Worm (Caenorhabditis elegans) whole organism, mixed stage, embryonic: Measurements from ENCODE around the gene C16C8.25.

ENCODE experiments used
- M03D4.4 ChIP-seq: sonication (generic microtip); optimal IDR thresholded peaks from 2 replicates; lab custom pipeline; 2017; ENCODE audit warnings: mild to moderate bottlenecking, missing genetic modification characterization, missing compliant biosample characterization
- bed-3 ChIP-seq: fragments of 200-800 bp; sonication (Bioruptor generic); optimal IDR thresholded peaks from 3 replicates; lab custom pipeline; 2018; ENCODE audit warnings: mild to moderate bottlenecking, missing genetic modification characterization, moderate library complexity, missing compliant biosample characterization
- blmp-1 ChIP-seq: fragments of 150-350 bp; optimal IDR thresholded peaks from 2 replicates; lab custom pipeline; 2014; ENCODE audit warnings: missing biosample characterization, missing genetic modification characterization
- ceh-39 ChIP-seq: fragments of 150-350 bp; optimal IDR thresholded peaks from 2 replicates; lab custom pipeline; 2014; ENCODE audit warnings: missing biosample characterization, missing genetic modification characterization
- ceh-43 ChIP-seq: fragments of 200-800 bp; sonication (Bioruptor generic); optimal IDR thresholded peaks from 2 replicates; lab custom pipeline; 2018; ENCODE audit warnings: mild to moderate bottlenecking, missing genetic modification characterization, moderate library complexity, missing compliant biosample characterization
- ceh-83 ChIP-seq: fragments of 200-800 bp; sonication (Bioruptor generic); optimal IDR thresholded peaks from 2 replicates; lab custom pipeline; 2018; ENCODE audit warnings: mild to moderate bottlenecking, missing genetic modification characterization, missing compliant biosample characterization
- ces-1 ChIP-seq: fragments of 150-350 bp; optimal IDR thresholded peaks from 2 replicates; lab custom pipeline; 2014; ENCODE audit warnings: missing biosample characterization, missing genetic modification reagents, missing genetic modification characterization
- cnd-1 ChIP-seq: fragments of 200-800 bp; sonication (Bioruptor generic); optimal IDR thresholded peaks from 2 replicates; lab custom pipeline; 2018; ENCODE audit warnings: mild to moderate bottlenecking, missing genetic modification characterization, missing compliant biosample characterization
- drap-1 ChIP-seq: fragments of 200-800 bp; sonication (Bioruptor generic); optimal IDR thresholded peaks from 3 replicates; lab custom pipeline; 2018; ENCODE audit warnings: mild to moderate bottlenecking, missing genetic modification characterization, missing compliant biosample characterization
- elt-1 ChIP-seq: sonication (generic microtip); optimal IDR thresholded peaks from 2 replicates; lab custom pipeline; 2017; ENCODE audit warnings: missing genetic modification characterization, mild to moderate bottlenecking, missing compliant biosample characterization, antibody characterized with exemption, moderate library complexity, borderline replicate concordance; ENCODE audit not compliant: insufficient read depth
- elt-3 ChIP-seq: fragments of 150-350 bp; optimal IDR thresholded peaks from 2 replicates; lab custom pipeline; 2014; ENCODE audit warnings: missing biosample characterization, missing genetic modification characterization
- flh-1 ChIP-seq: fragments of 200-800 bp; sonication (Bioruptor generic); optimal IDR thresholded peaks from 2 replicates; lab custom pipeline; 2018; ENCODE audit warnings: mild to moderate bottlenecking, missing genetic modification characterization, moderate library complexity, missing compliant biosample characterization
- ham-2 ChIP-seq: fragments of 200-800 bp; sonication (Bioruptor generic); optimal IDR thresholded peaks from 2 replicates; lab custom pipeline; 2018; ENCODE audit warnings: mild to moderate bottlenecking, missing genetic modification characterization, missing compliant biosample characterization
- hlh-1 ChIP-seq: fragments of 150-350 bp; optimal IDR thresholded peaks from 2 replicates; lab custom pipeline; 2014; ENCODE audit warnings: missing biosample characterization, missing genetic modification reagents, missing genetic modification characterization
- lin-32 ChIP-seq: fragments of 200-800 bp; sonication (Bioruptor generic); optimal IDR thresholded peaks from 2 replicates; lab custom pipeline; 2018; ENCODE audit warnings: mild to moderate bottlenecking, missing genetic modification characterization, missing compliant biosample characterization
- lsy-2 ChIP-seq: fragments of 150-350 bp; optimal IDR thresholded peaks from 2 replicates; lab custom pipeline; 2014; ENCODE audit warnings: missing biosample characterization, missing genetic modification characterization
- mab-5 ChIP-seq: fragments of 150-350 bp; optimal IDR thresholded peaks from 2 replicates; lab custom pipeline; 2014; ENCODE audit warnings: missing biosample characterization, missing genetic modification characterization
- mep-1 ChIP-seq: fragments of 150-350 bp; optimal IDR thresholded peaks from 2 replicates; lab custom pipeline; 2017; ENCODE audit warnings: missing biosample characterization, missing genetic modification reagents, missing genetic modification characterization, inconsistent platforms
- nhr-2 ChIP-seq: fragments of 150-350 bp; optimal IDR thresholded peaks from 2 replicates; lab custom pipeline; 2014; ENCODE audit warnings: missing biosample characterization, missing genetic modification characterization
- nhr-237 ChIP-seq: fragments of 150-350 bp; optimal IDR thresholded peaks from 2 replicates; lab custom pipeline; 2014; ENCODE audit warnings: missing biosample characterization, missing genetic modification characterization
- nhr-28 ChIP-seq: fragments of 150-350 bp; optimal IDR thresholded peaks from 2 replicates; lab custom pipeline; 2014; ENCODE audit warnings: missing biosample characterization, missing genetic modification characterization
- pha-4 ChIP-seq: fragments of 150-350 bp; optimal IDR thresholded peaks from 2 replicates; lab custom pipeline; 2018; ENCODE audit warnings: missing biosample characterization, missing genetic modification reagents, missing genetic modification characterization
- sptf-1 ChIP-seq: sonication (generic microtip); optimal IDR thresholded peaks from 2 replicates; lab custom pipeline; 2017; ENCODE audit warnings: mild to moderate bottlenecking, missing genetic modification characterization, moderate library complexity, missing compliant biosample characterization
- tbx-8 ChIP-seq: fragments of 200-800 bp; sonication (Bioruptor generic); optimal IDR thresholded peaks from 2 replicates; lab custom pipeline; 2018; ENCODE audit warnings: mild to moderate bottlenecking, missing genetic modification characterization, moderate library complexity, missing compliant biosample characterization
- unc-120 ChIP-seq: sonication (generic microtip); optimal IDR thresholded peaks from 2 replicates; lab custom pipeline; 2017; ENCODE audit warnings: missing genetic modification characterization, missing compliant biosample characterization; ENCODE audit not compliant: poor library complexity, severe bottlenecking
- unc-39 ChIP-seq: fragments of 150-350 bp; optimal IDR thresholded peaks from 2 replicates; lab custom pipeline; 2014; ENCODE audit warnings: missing biosample characterization, missing genetic modification characterization
- zip-8 ChIP-seq: fragments of 150-350 bp; optimal IDR thresholded peaks from 2 replicates; lab custom pipeline; 2014; ENCODE audit warnings: missing biosample characterization, missing genetic modification characterization
- ztf-11 ChIP-seq: fragments of 150-350 bp; optimal IDR thresholded peaks from 2 replicates; lab custom pipeline; 2014; ENCODE audit warnings: missing biosample characterization, missing genetic modification characterization

C16C8.25 gene

DNA sequence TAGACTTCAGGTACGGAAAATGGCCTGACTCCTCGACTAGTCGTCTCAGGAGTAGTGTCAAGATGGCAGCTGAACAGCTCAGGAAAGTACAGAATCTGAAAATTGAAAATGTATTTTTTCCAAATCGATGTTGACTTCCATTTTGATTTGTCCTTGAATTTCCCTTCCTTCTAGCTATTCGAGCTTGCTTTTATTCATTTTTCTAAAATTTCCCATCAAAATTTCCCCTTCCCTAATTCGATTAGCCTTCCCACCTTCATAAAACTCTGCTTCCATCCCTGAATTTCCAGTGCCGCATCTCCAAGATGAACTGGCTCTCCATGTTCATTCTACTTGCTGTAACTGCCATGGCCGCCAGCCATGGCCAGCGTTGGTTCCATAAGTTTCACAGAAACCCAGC is 23.8 kb downstream of the C16C8.25 start, which contains the start of gene Y49F6B.6:
Gene Y49F6B.6 (plus strand): TSS at position 301 of the 400 bp plus-strand sequence.
- TF ChIP-seq elt-1 (no peak), ceh-39 (tag; lab: Kevin White, UChicago) (no peak), lsy-2 (tag; lab: Kevin White, UChicago) (no peak), unc-120 (tag; lab: Kevin White, UChicago) (no peak), cnd-1 (no peak), ham-2 (GFP tag; lab: Kevin White, UChicago) (no peak), bed-3 (GFP tag; lab: Kevin White, UChicago) (no peak), zip-8 (no peak), tbx-8 (GFP tag; lab: Kevin White, UChicago) (no peak), mab-5 (tag; lab: Kevin White, UChicago) (no peak), drap-1 (GFP tag; lab: Kevin White, UChicago) (no peak)
- TF ChIP-seq, all 35 proteins: peak for 0

DNA sequence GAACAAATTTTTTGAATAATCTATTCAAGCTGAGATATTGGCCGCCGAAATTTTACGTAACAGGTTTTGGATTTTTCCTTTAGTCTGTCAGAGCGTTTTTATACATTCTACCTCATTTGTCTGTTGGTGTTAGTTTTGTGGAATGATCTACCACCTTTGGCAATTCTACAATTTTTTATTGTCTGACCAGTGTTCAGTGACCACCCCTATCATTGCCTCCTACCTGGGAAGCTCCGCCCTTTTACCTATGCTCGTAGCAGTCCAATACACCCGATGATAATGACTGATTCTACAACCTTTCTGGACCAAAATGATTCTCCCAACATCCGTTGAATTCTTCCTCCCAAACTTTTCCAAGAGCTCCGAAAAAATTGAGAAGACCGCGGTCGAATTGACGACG is 24.7 kb downstream of the C16C8.25 start, which contains the start of gene sdz-32:
Gene sdz-32 (plus strand): TSS at position 301 of the 400 bp plus-strand sequence.
- TF ChIP-seq elt-3 (tag; lab: Kevin White, UChicago) (no peak), ham-2 (GFP tag; lab: Kevin White, UChicago) (no peak), nhr-237 (no peak)

DNA sequence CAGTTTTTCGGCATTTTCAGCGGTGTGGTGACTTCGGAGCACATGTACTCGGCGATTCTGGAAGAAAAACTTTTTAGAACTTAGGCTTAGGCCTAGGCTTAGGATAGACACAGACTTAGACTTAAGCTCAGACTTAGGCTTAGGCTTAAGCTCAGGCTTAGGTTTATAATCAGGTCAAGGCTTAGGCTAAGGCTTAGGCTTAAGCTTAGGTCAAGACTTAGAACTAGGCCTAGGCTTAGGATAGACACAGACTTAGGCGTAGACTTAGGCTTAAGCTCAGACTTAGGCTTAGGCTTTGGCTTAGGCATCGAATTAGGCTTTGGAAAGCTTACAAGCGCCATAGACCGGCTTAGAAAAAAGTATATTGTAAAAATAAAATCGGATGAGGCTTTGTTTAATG is 27.5 kb downstream of the C16C8.25 start:
- TF ChIP-seq mab-5 (tag; lab: Kevin White, UChicago): no peak
- no peak for TF ChIP-seq bed-3 (GFP tag; lab: Kevin White, UChicago)
- no peak for TF ChIP-seq nhr-28 (tag; lab: Kevin White, UChicago)
- TF ChIP-seq ceh-83 (GFP tag; lab: Kevin White, UChicago): no peak
- TF ChIP-seq ces-1 (GFP tag; lab: Kevin White, UChicago): no peak
- TF ChIP-seq M03D4.4 (tag; lab: Kevin White, UChicago): no peak
- TF ChIP-seq nhr-2 (tag; lab: Kevin White, UChicago): no peak

DNA sequence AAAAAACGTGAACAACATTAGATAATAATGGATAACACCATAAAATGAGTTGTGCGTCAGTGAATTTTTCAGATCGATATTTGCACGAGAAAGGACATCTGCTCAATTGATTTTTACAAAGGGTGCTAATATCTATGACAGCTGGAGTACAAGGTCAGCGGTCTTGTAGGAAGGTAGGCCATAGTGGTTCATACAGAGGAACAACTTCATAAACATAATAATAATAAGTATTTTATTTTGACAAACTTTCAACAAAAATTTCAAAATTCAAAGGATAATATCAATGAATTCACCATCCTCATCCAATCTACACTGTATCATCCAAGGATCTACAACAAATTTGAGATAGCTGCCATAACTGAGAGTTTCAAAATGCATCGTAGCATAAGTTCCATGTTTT is 28.1 kb downstream of the C16C8.25 start, which contains the start of gene fbxb-104:
Gene fbxb-104 (minus strand): TSS at position 101 of the 400 bp plus-strand sequence.
- TF ChIP-seq nhr-2 (tag; lab: Kevin White, UChicago) (no peak), ztf-11 (no peak), drap-1 (GFP tag; lab: Kevin White, UChicago) (no peak), lin-32 (GFP tag; lab: Kevin White, UChicago) (no peak), ces-1 (GFP tag; lab: Kevin White, UChicago) (no peak), flh-1 (no peak), elt-3 (tag; lab: Kevin White, UChicago) (no peak), sptf-1 (tag; lab: Kevin White, UChicago) (no peak), pha-4 (tag; lab: Kevin White, UChicago) (no peak), hlh-1 (tag; lab: Kevin White, UChicago) (no peak), cnd-1 (no peak), unc-39 (no peak), M03D4.4 (tag; lab: Kevin White, UChicago) (no peak)

DNA sequence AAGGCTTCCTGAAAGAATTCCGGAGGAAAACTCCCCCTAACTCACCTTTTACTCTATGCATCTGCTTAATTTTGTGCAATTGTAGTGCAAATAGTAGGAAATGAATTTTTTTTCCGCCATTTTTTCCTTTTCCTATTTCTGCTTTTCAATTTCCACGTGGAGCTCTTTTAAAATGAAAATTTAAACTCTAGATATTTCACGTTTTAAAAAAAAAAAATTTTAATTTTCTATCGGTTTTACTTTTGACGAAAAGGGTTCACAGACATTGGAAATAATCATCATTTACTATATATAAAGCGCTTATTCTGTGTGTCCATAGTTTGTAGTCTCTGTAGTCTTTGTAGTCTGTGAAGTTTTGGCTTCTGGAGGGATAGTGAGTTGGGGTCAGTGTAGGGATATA is 32.6 kb downstream of the C16C8.25 start, which contains the start of gene Y49F6B.8:
Gene Y49F6B.8 (minus strand): TSS at position 101 of the 400 bp plus-strand sequence.
- no peak for TF ChIP-seq nhr-2 (tag; lab: Kevin White, UChicago)
- TF ChIP-seq mep-1 (tag; lab: Kevin White, UChicago): no peak
- TF ChIP-seq elt-1: no peak
- no peak for TF ChIP-seq sptf-1 (tag; lab: Kevin White, UChicago)
- no peak for TF ChIP-seq blmp-1 (tag; lab: Kevin White, UChicago)
- TF ChIP-seq cnd-1: no peak

DNA sequence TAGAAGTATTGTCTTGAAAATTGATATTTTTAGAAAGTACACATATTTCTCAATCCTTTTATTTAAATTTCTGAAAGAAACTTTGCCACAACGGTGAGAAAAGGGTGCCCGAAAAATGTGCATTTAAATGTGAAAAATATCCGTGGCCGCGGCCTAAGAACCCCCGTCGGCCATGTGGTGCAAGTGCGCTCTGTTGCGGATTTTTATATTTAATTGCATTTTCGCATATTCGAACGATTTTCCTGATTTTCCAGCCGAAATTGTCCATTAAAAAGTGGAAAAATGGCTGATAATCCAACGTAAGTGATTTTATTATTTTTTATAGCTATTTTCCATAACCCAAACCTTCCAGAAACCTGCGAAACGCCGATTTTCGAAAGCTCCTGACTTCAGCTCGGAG is 33.2 kb downstream of the C16C8.25 start, which contains the start of gene smu-2:
Gene smu-2 (plus strand): TSS at position 178 of the 400 bp plus-strand sequence.
- TF ChIP-seq unc-120 (tag; lab: Kevin White, UChicago) (no peak), sptf-1 (tag; lab: Kevin White, UChicago) (peak; percentile 75), drap-1 (GFP tag; lab: Kevin White, UChicago) (no peak), M03D4.4 (tag; lab: Kevin White, UChicago) (no peak), mep-1 (tag; lab: Kevin White, UChicago) (peak; percentile 49), nhr-2 (tag; lab: Kevin White, UChicago) (no peak), ceh-39 (tag; lab: Kevin White, UChicago) (no peak), lsy-2 (tag; lab: Kevin White, UChicago) (peak; percentile 39), ces-1 (GFP tag; lab: Kevin White, UChicago) (peak; percentile 97), nhr-28 (tag; lab: Kevin White, UChicago) (no peak), elt-1 (no peak), tbx-8 (GFP tag; lab: Kevin White, UChicago) (no peak), cnd-1 (peak; percentile 20), mab-5 (tag; lab: Kevin White, UChicago) (peak; percentile 55), nhr-237 (no peak), lin-32 (GFP tag; lab: Kevin White, UChicago) (peak; percentile 16), ceh-43 (GFP tag; lab: Kevin White, UChicago) (peak; percentile 7)
